Worm (Caenorhabditis elegans) whole organism, L4 larva: Measurements from ENCODE around the gene rheb-1.
"Not testable (repeated sequence)": the region's sequence is repeated elsewhere in the genome, so short reads cannot be mapped to it uniquely, and the experiment has no call there.

Experiments used
- lir-3 ChIP-seq: sonication (generic microtip); optimal IDR thresholded peaks from 2 replicates; lab custom pipeline; 2016; ENCODE audit warnings: mild to moderate bottlenecking, missing genetic modification characterization, missing compliant biosample characterization
- skn-1 ChIP-seq: fragments of 150-350 bp; optimal IDR thresholded peaks from 2 replicates; lab custom pipeline; 2014; ENCODE audit warnings: missing biosample characterization, missing genetic modification characterization
- snpc-4 ChIP-seq: fragments of 150-350 bp; optimal IDR thresholded peaks from 2 replicates; lab custom pipeline; 2014; ENCODE audit warnings: missing biosample characterization, missing genetic modification characterization
- zag-1 ChIP-seq: fragments of 150-350 bp; optimal IDR thresholded peaks from 2 replicates; lab custom pipeline; 2014; ENCODE audit warnings: missing biosample characterization, missing genetic modification characterization

DNA sequence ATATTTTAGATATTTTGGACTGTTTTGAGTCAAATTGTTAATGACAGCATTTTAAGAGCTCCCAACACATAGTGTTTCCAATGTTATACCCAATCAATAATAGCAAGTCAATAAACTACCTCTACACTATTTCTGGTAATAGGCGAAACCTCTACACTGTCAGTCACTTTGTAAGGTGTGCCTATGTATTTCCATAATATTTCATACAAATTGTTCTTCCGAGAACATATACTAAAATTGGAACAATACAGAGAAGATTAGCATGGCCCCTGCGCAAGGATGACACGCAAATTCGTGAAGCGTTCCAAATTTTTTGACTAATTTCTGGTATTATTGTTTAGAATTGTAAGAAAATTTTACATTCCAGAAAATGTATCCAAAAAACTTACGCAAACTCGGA is 10.1 kb downstream of the rheb-1 start:
- TF ChIP-seq lir-3; zag-1 (tag; lab: Kevin White, UChicago); snpc-4 (tag; lab: Kevin White, UChicago); skn-1: not testable (repeated sequence)
